Worm (Caenorhabditis elegans) whole organism, late embryonic: Measurements from ENCODE around the gene usp-4.

Experiments used
- C08G9.2 ChIP-seq: sonication (generic microtip); optimal IDR thresholded peaks from 2 replicates; lab custom pipeline; 2016; ENCODE audit warnings: mild to moderate bottlenecking, missing genetic modification characterization, moderate library complexity, missing compliant biosample characterization
- F13H6.1 ChIP-seq: sonication (generic microtip); optimal IDR thresholded peaks from 2 replicates; lab custom pipeline; 2016; ENCODE audit warnings: missing genetic modification characterization, missing compliant biosample characterization
- K09A11.1 ChIP-seq: sonication (generic microtip); optimal IDR thresholded peaks from 2 replicates; lab custom pipeline; 2017; ENCODE audit warnings: antibody characterized with exemption, mild to moderate bottlenecking, missing genetic modification characterization, missing compliant biosample characterization; ENCODE audit not compliant: insufficient read depth
- T23F11.4 ChIP-seq: fragments of 200-800 bp; sonication (Bioruptor generic); optimal IDR thresholded peaks from 2 replicates; lab custom pipeline; 2018; ENCODE audit warnings: mild to moderate bottlenecking, missing genetic modification characterization, missing compliant biosample characterization
- Y22D7AL.16 ChIP-seq: sonication (generic microtip); optimal IDR thresholded peaks from 2 replicates; lab custom pipeline; 2016; ENCODE audit warnings: missing genetic modification characterization, missing compliant biosample characterization
- ceh-14 ChIP-seq: sonication (generic microtip); optimal IDR thresholded peaks from 2 replicates; lab custom pipeline; 2016; ENCODE audit warnings: missing genotype, missing genetic modification characterization, missing compliant biosample characterization
- ceh-18 ChIP-seq: sonication (generic microtip); optimal IDR thresholded peaks from 2 replicates; lab custom pipeline; 2016; ENCODE audit warnings: missing genetic modification characterization, missing compliant biosample characterization
- ceh-19 ChIP-seq: fragments of 200-800 bp; sonication (Bioruptor generic); optimal IDR thresholded peaks from 2 replicates; lab custom pipeline; 2018; ENCODE audit warnings: mild to moderate bottlenecking, missing genetic modification characterization, missing compliant biosample characterization
- ceh-2 ChIP-seq: sonication (generic microtip); optimal IDR thresholded peaks from 2 replicates; lab custom pipeline; 2016; ENCODE audit warnings: missing genotype, missing genetic modification characterization, missing compliant biosample characterization
- ceh-30 ChIP-seq: fragments of 150-350 bp; optimal IDR thresholded peaks from 2 replicates; lab custom pipeline; 2014; ENCODE audit warnings: missing biosample characterization, missing genetic modification characterization
- ceh-31 ChIP-seq: sonication (generic microtip); optimal IDR thresholded peaks from 2 replicates; lab custom pipeline; 2016; ENCODE audit warnings: missing genetic modification characterization, missing compliant biosample characterization
- ceh-34 ChIP-seq: sonication (generic microtip); optimal IDR thresholded peaks from 2 replicates; lab custom pipeline; 2016; ENCODE audit warnings: mild to moderate bottlenecking, missing genetic modification characterization, missing compliant biosample characterization
- ceh-48 ChIP-seq: sonication (generic microtip); optimal IDR thresholded peaks from 2 replicates; lab custom pipeline; 2016; ENCODE audit warnings: missing genetic modification characterization, inconsistent platforms, missing compliant biosample characterization
- che-1 ChIP-seq: sonication (generic microtip); optimal IDR thresholded peaks from 2 replicates; lab custom pipeline; 2016; ENCODE audit warnings: mild to moderate bottlenecking, missing genetic modification characterization, missing compliant biosample characterization
- dve-1 ChIP-seq: sonication (generic microtip); optimal IDR thresholded peaks from 2 replicates; lab custom pipeline; 2017; ENCODE audit warnings: antibody characterized with exemption, mild to moderate bottlenecking, missing genetic modification characterization, missing compliant biosample characterization
- elt-2 ChIP-seq: sonication (generic microtip); optimal IDR thresholded peaks from 2 replicates; lab custom pipeline; 2016; ENCODE audit warnings: missing genetic modification reagents, missing genetic modification characterization, missing compliant biosample characterization
- elt-4 ChIP-seq: sonication (generic microtip); optimal IDR thresholded peaks from 2 replicates; lab custom pipeline; 2016; ENCODE audit warnings: missing genetic modification characterization, missing compliant biosample characterization
- ets-4 ChIP-seq: sonication (generic microtip); optimal IDR thresholded peaks from 2 replicates; lab custom pipeline; 2016; ENCODE audit warnings: missing genetic modification characterization, missing compliant biosample characterization
- fkh-10 ChIP-seq: fragments of 150-350 bp; optimal IDR thresholded peaks from 2 replicates; lab custom pipeline; 2014; ENCODE audit warnings: missing biosample characterization, missing genetic modification reagents, missing genetic modification characterization
- fkh-6 ChIP-seq: sonication (generic microtip); optimal IDR thresholded peaks from 2 replicates; lab custom pipeline; 2016; ENCODE audit warnings: missing genetic modification characterization, missing compliant biosample characterization
- hlh-15 ChIP-seq: sonication (generic microtip); optimal IDR thresholded peaks from 2 replicates; lab custom pipeline; 2016; ENCODE audit warnings: missing genetic modification characterization, missing compliant biosample characterization
- hlh-30 ChIP-seq: sonication (generic microtip); optimal IDR thresholded peaks from 2 replicates; lab custom pipeline; 2017; ENCODE audit warnings: antibody characterized with exemption, missing genetic modification characterization, missing compliant biosample characterization; ENCODE audit not compliant: insufficient read depth
- hlh-8 ChIP-seq: sonication (generic microtip); optimal IDR thresholded peaks from 2 replicates; lab custom pipeline; 2016; ENCODE audit warnings: missing genotype, missing genetic modification characterization, missing compliant biosample characterization
- lim-6 ChIP-seq: sonication (generic microtip); optimal IDR thresholded peaks from 2 replicates; lab custom pipeline; 2016; ENCODE audit warnings: missing genetic modification characterization, missing compliant biosample characterization
- madf-2 ChIP-seq: sonication (generic microtip); optimal IDR thresholded peaks from 2 replicates; lab custom pipeline; 2017; ENCODE audit warnings: missing genetic modification characterization, missing compliant biosample characterization
- mec-3 ChIP-seq: sonication (generic microtip); optimal IDR thresholded peaks from 2 replicates; lab custom pipeline; 2016; ENCODE audit warnings: borderline replicate concordance, missing genetic modification characterization, missing compliant biosample characterization
- nfya-1 ChIP-seq: sonication (generic microtip); optimal IDR thresholded peaks from 2 replicates; lab custom pipeline; 2017; ENCODE audit warnings: missing genetic modification characterization, mild to moderate bottlenecking, missing compliant biosample characterization, antibody characterized with exemption, moderate library complexity
- nhr-11 ChIP-seq: fragments of 150-350 bp; optimal IDR thresholded peaks from 2 replicates; lab custom pipeline; 2014; ENCODE audit warnings: missing biosample characterization, missing genetic modification characterization
- nhr-232 ChIP-seq: sonication (generic microtip); optimal IDR thresholded peaks from 2 replicates; lab custom pipeline; 2016; ENCODE audit warnings: missing genetic modification characterization, missing compliant biosample characterization
- npax-4 ChIP-seq: sonication (generic microtip); optimal IDR thresholded peaks from 2 replicates; lab custom pipeline; 2016; ENCODE audit warnings: missing genetic modification characterization, missing compliant biosample characterization
- odd-2 ChIP-seq: sonication (generic microtip); optimal IDR thresholded peaks from 2 replicates; lab custom pipeline; 2017; ENCODE audit warnings: antibody characterized with exemption, mild to moderate bottlenecking, missing genetic modification characterization, missing compliant biosample characterization
- pax-1 ChIP-seq: fragments of 150-350 bp; optimal IDR thresholded peaks from 2 replicates; lab custom pipeline; 2014; ENCODE audit warnings: missing biosample characterization, missing genetic modification characterization
- pha-4 ChIP-seq: fragments of 150-350 bp; optimal IDR thresholded peaks from 2 replicates; lab custom pipeline; 2018; ENCODE audit warnings: missing biosample characterization, missing genetic modification reagents, missing genetic modification characterization
- pqm-1 ChIP-seq: sonication (generic microtip); optimal IDR thresholded peaks from 2 replicates; lab custom pipeline; 2016; ENCODE audit warnings: missing genetic modification characterization, missing compliant biosample characterization
- pros-1 ChIP-seq: fragments of 150-350 bp; optimal IDR thresholded peaks from 2 replicates; lab custom pipeline; 2014; ENCODE audit warnings: missing biosample characterization, missing genetic modification reagents, missing genetic modification characterization
- ref-2 ChIP-seq: sonication (generic microtip); optimal IDR thresholded peaks from 2 replicates; lab custom pipeline; 2016; ENCODE audit warnings: missing genetic modification characterization, missing compliant biosample characterization
- rnt-1 ChIP-seq: sonication (generic microtip); optimal IDR thresholded peaks from 2 replicates; lab custom pipeline; 2016; ENCODE audit warnings: missing genetic modification characterization, missing compliant biosample characterization
- tbx-2 ChIP-seq: sonication (generic microtip); optimal IDR thresholded peaks from 2 replicates; lab custom pipeline; 2016; ENCODE audit warnings: missing genetic modification characterization, missing compliant biosample characterization
- ttx-3 ChIP-seq: sonication (generic microtip); optimal IDR thresholded peaks from 2 replicates; lab custom pipeline; 2016; ENCODE audit warnings: missing genetic modification reagents, missing genetic modification characterization, missing compliant biosample characterization
- unc-3 ChIP-seq, 2 experiments: fragments of 200-800 bp in 1 of 2; sonication (Bioruptor generic) in 1 of 2; sonication (generic microtip) in 1 of 2; conservative IDR thresholded peaks in 1 of 2; optimal IDR thresholded peaks in 1 of 2; 2 replicates each; pipeline versions ENCODE4 v1.3.6 to Lab custom; 2016 to 2022; ENCODE audit warnings: missing compliant biosample characterization in 2 of 2, missing genetic modification characterization in 2 of 2, missing genetic modification reagents in 1 of 2
- unc-42 ChIP-seq: sonication (generic microtip); optimal IDR thresholded peaks from 2 replicates; lab custom pipeline; 2016; ENCODE audit warnings: missing genotype, missing genetic modification characterization, missing compliant biosample characterization
- unc-55 ChIP-seq: sonication (generic microtip); optimal IDR thresholded peaks from 2 replicates; lab custom pipeline; 2017; ENCODE audit warnings: missing biosample characterization, missing genetic modification reagents, missing genetic modification characterization
- zip-5 ChIP-seq: sonication (generic microtip); optimal IDR thresholded peaks from 2 replicates; lab custom pipeline; 2016; ENCODE audit warnings: missing genetic modification characterization, missing compliant biosample characterization
- ztf-16 ChIP-seq: sonication (generic microtip); optimal IDR thresholded peaks from 2 replicates; lab custom pipeline; 2017; ENCODE audit warnings: missing genetic modification characterization, missing compliant biosample characterization

usp-4 gene

DNA sequence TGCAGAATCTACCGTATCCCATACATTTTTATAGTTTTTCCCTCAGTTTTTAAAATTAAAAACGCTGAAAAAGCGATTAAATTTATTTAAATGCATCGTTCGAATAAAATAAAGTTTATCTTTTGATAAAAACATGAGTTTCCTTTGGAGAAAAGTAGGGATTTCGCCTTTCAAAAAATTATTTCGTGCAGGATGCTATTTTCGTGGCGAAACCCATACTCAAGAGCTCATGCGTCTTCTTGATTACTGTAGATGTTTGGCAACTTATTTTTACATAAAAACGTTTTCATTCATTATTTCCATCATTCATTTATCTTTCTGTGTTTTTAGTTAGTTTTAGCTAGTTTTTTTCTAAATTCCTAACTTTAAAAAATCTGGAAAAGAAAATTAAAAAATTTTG lies 32.8 kb downstream of the usp-4 start:
- TF ChIP-seq dve-1 (tag; lab: Kevin White, UChicago) (no peak), elt-2 (no peak), che-1 (tag; lab: Kevin White, UChicago) (no peak), ets-4 (tag; lab: Kevin White, UChicago) (no peak), madf-2 (tag; lab: Kevin White, UChicago) (no peak)

DNA sequence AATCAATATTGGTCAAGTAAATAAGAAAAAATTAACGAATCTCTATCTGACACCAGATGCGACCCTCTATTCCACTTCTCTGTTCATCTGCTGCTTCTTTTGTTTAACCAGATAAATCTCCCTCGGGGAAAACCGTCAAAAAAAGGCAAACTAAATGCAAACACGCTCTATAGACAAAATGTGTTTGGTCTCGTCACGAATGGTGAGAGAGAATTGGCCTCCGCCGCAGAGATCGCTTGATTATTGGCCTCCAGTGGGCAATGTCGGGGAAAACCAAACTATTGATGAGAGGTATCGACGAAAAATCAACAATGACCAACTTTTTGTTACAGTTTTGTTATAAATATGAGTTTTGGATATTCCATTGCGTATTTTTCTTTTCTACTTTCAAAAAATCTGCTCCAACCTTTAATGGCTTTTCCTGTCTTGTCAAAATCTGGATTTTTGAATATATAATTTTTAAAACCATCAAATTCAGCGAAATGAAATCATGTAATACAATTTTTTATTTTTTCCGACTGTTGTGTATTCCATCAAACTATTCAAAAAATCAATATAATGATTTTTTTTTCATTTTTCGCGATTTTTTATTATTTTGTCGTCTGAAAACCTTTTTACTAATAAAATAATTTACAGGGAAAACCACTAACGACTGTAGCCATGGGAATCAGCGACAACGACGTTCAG lies 33.5 kb downstream of the usp-4 start, which contains the start of the genes C17H12.2 and vha-8:
TSS of gene C17H12.2 (minus strand) at position 51 of the 687 bp plus-strand sequence.
TSS of gene vha-8 (plus strand) at position 637 of the 687 bp plus-strand sequence.
- TF ChIP-seq ttx-3 (tag; lab: Kevin White, UChicago): no peak
- TF ChIP-seq T23F11.4 (GFP tag; lab: Kevin White, UChicago): peak; percentile 25
- peak; percentile 85 for TF ChIP-seq ceh-31 (tag; lab: Kevin White, UChicago)
- peak; percentile 45 for TF ChIP-seq ztf-16 (tag; lab: Kevin White, UChicago)
- peak; percentile 51 for TF ChIP-seq ceh-2 (tag; lab: Kevin White, UChicago)
- peak; percentile 44 for TF ChIP-seq ref-2 (tag; lab: Kevin White, UChicago)
- TF ChIP-seq madf-2 (tag; lab: Kevin White, UChicago): peak; percentile 30
- TF ChIP-seq rnt-1 (tag; lab: Kevin White, UChicago): peak; percentile 75
- peak; percentile 17 for TF ChIP-seq ets-4 (tag; lab: Kevin White, UChicago)
- peak; percentile 87 for TF ChIP-seq tbx-2 (tag; lab: Kevin White, UChicago)
- TF ChIP-seq fkh-10 (GFP tag; lab: Kevin White, UChicago): no peak
- TF ChIP-seq hlh-8: no peak
- no peak for TF ChIP-seq zip-5
- no peak for TF ChIP-seq unc-3 (GFP tag; conservative IDR thresholded peaks at IDR 0.05; lab: Robert Waterston, UW)
- TF ChIP-seq unc-3 (tag; optimal IDR thresholded peaks at IDR 0.05; lab: Kevin White, UChicago): peak; percentile 22
- TF ChIP-seq ceh-18 (tag; lab: Kevin White, UChicago): peak; percentile 86
- no peak for TF ChIP-seq Y22D7AL.16 (tag; lab: Kevin White, UChicago)
- peak; percentile 71 for TF ChIP-seq ceh-30
- peak; percentile 59 for TF ChIP-seq hlh-30 (tag; lab: Kevin White, UChicago)
- TF ChIP-seq ceh-19 (GFP tag; lab: Kevin White, UChicago): no peak
- no peak for TF ChIP-seq odd-2
- TF ChIP-seq ceh-14 (tag; lab: Kevin White, UChicago): peak; percentile 10
- peak; percentile 8 for TF ChIP-seq che-1 (tag; lab: Kevin White, UChicago)
- peak; percentile 25 for TF ChIP-seq elt-2
- TF ChIP-seq mec-3: no peak
- no peak for TF ChIP-seq elt-4
- TF ChIP-seq ceh-48: peak; percentile 62
- TF ChIP-seq pha-4 (tag; lab: Kevin White, UChicago): no peak
- TF ChIP-seq nfya-1 (tag; lab: Kevin White, UChicago): peak; percentile 96
- TF ChIP-seq npax-4: no peak
- TF ChIP-seq dve-1 (tag; lab: Kevin White, UChicago): peak; percentile 75
- TF ChIP-seq pax-1 (tag; lab: Kevin White, UChicago): peak; percentile 2
- no peak for TF ChIP-seq nhr-11 (tag; lab: Kevin White, UChicago)
- TF ChIP-seq unc-42 (tag; lab: Kevin White, UChicago): peak; percentile 77
- TF ChIP-seq lim-6 (tag; lab: Kevin White, UChicago): peak; percentile 18
- TF ChIP-seq F13H6.1: no peak
- no peak for TF ChIP-seq K09A11.1 (tag; lab: Kevin White, UChicago)
- peak; percentile 67 for TF ChIP-seq unc-55 (GFP tag; lab: Kevin White, UChicago)
- TF ChIP-seq fkh-6 (tag; lab: Kevin White, UChicago): no peak
- TF ChIP-seq ceh-34 (tag; lab: Kevin White, UChicago): peak; percentile 52
- TF ChIP-seq C08G9.2: peak; percentile 32
- peak; percentile 30 for TF ChIP-seq pqm-1 (tag; lab: Kevin White, UChicago)
- TF ChIP-seq nhr-232 (tag; lab: Kevin White, UChicago): no peak
- TF ChIP-seq hlh-15 (tag; lab: Kevin White, UChicago): no peak
- TF ChIP-seq pros-1 (tag; lab: Kevin White, UChicago): no peak
- TF ChIP-seq, all 69 proteins: peak for 26
